Fruit fly (Drosophila melanogaster): ENCODE data around the gene Ptp61F.
A peak's percentile ranks its signal among the peaks of the same experiment; 100 is the strongest.

Ptp61F gene

DNA sequence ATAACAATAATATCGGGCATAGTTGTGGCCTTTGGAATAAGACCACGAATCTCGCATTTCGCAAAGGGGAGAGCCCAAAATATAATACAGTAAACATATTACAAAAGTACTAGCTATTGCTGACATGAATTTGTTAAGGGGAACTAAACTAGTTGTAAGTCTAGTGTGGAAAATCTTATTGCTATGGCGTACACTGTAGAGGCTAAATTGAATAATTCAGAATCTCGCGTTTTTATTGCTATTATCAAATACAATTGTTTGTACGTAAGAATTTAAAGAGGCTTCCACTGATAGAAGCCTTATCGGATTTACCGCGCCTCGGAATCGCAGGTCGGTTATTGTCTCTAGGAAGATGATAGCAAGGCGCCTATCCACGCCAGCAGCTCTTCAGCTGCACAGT, 169.7 kb downstream of the Ptp61F start:
- peak; percentile 28 for TF ChIP-seq CG34376 (GFP tag; optimal IDR thresholded peaks at IDR 0.05)
- peak in 1 of 2 experiments; percentile 2 for TF ChIP-seq Pdp1 (GFP tag; optimal IDR thresholded peaks at IDR 0.05)
- peak; percentile 13 for TF ChIP-seq CG2120 (GFP tag; optimal IDR thresholded peaks at IDR 0.05)
- TF ChIP-seq exex (tag; optimal IDR thresholded peaks at IDR 0.05) = peak; percentile 53
- no peak for TF ChIP-seq scrt (GFP tag; optimal IDR thresholded peaks at IDR 0.05)
- TF ChIP-seq sug (tag; optimal IDR thresholded peaks at IDR 0.05) = peak; percentile 9

DNA sequence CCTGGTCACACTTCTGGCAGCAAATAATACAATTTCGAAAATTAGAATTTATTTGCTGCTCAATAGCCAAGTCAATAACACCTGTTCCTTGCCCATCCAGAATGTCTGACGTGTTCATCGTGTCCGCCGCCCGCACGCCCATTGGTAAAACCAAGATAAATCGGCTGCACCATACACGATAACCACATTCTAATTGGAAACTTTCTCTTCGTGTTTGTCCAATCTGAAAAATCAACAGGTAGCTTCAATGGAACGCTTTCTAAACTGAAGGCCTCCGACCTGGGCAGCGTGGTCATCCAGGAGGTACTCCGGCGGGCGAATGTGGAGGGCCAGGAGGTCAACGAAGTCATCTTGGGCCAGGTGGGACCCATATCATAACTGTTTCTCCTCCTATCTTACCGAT, 172.1 kb downstream of the Ptp61F start:
- TF ChIP-seq org-1 (GFP tag; optimal IDR thresholded peaks at IDR 0.05) (no peak), ci (GFP tag; IDR thresholded peaks at IDR 0.05) (no peak), CG11696 (GFP tag; IDR thresholded peaks at IDR 0.05) (no peak), dysf (GFP tag; IDR thresholded peaks at IDR 0.05) (no peak), CG8924 (tag; optimal IDR thresholded peaks at IDR 0.05) (no peak), Max (GFP tag; optimal IDR thresholded peaks at IDR 0.05) (no peak), bbx (GFP tag; IDR thresholded peaks at IDR 0.05; ENCODE audit: partially characterized antibody) (peak; percentile 17; the same call in 1 of the 2 replicates), CG4617 (GFP tag; optimal IDR thresholded peaks at IDR 0.05; ENCODE audit: borderline replicate concordance) (peak; percentile 7), kah (GFP tag; optimal IDR thresholded peaks at IDR 0.05) (peak; percentile 97), insv (GFP tag; optimal IDR thresholded peaks at IDR 0.05) (peak; percentile 52 to 95), hth (optimal IDR thresholded peaks at IDR 0.05) (no peak), btn (GFP tag; optimal IDR thresholded peaks at IDR 0.05) (no peak), CG9215 (GFP tag; IDR thresholded peaks at IDR 0.05) (no peak), sisA (GFP tag; IDR thresholded peaks at IDR 0.05) (no peak), YL-1 (GFP tag; optimal IDR thresholded peaks at IDR 0.05) (peak; percentile 67), scrt (GFP tag; optimal IDR thresholded peaks at IDR 0.05) (peak; percentile 65), Elba2 (GFP tag; optimal IDR thresholded peaks at IDR 0.05) (peak; percentile 93)

- TF ChIP-seq CG17361 (GFP tag; IDR thresholded peaks at IDR 0.05) (peak; percentile 57; the same call in 2 of the 3 replicates), CG34224 (GFP tag; IDR thresholded peaks at IDR 0.05; ENCODE audit: partially characterized antibody) (no peak), dpn (GFP tag; optimal IDR thresholded peaks at IDR 0.05) (peak in 1 of 2 experiments; percentile 11), HmgZ (tag; optimal IDR thresholded peaks at IDR 0.05) (peak; percentile 17), CG10462 (GFP tag; optimal IDR thresholded peaks at IDR 0.05) (no peak), CG33213 (GFP tag; optimal IDR thresholded peaks at IDR 0.05) (peak; percentile 7), klu (GFP tag; IDR thresholded peaks at IDR 0.05) (no peak), CoRest (tag; optimal IDR thresholded peaks at IDR 0.05) (peak; percentile 65), CG31441 (GFP tag; IDR thresholded peaks at IDR 0.05) (no peak), kay (GFP tag; optimal IDR thresholded peaks at IDR 0.05) (no peak), dmrt11E (tag; optimal IDR thresholded peaks at IDR 0.05) (peak; percentile 15), Xrp1 (GFP tag; IDR thresholded peaks at IDR 0.05) (no peak), hkb (optimal IDR thresholded peaks at IDR 0.05) (peak; percentile 93), hkb (GFP tag; IDR thresholded peaks at IDR 0.05) (no peak), CG17912 (GFP tag; optimal IDR thresholded peaks at IDR 0.05) (no peak), ftz-f1 (GFP tag; optimal IDR thresholded peaks at IDR 0.05) (peak; percentile 21), Fer3 (tag; optimal IDR thresholded peaks at IDR 0.05) (no peak), Ada2b (GFP tag; IDR thresholded peaks at IDR 0.05) (no peak), Hmr (GFP tag; optimal IDR thresholded peaks at IDR 0.05) (no peak), da (GFP tag; optimal IDR thresholded peaks at IDR 0.05) (no peak), ato (GFP tag; IDR thresholded peaks at IDR 0.05; ENCODE audit: partially characterized antibody) (no peak), CG43689 (GFP tag; IDR thresholded peaks at IDR 0.05) (no peak), Atf3 (GFP tag; optimal IDR thresholded peaks at IDR 0.05) (no peak), Six4 (GFP tag; optimal IDR thresholded peaks at IDR 0.05) (no peak), CG1603 (tag; optimal IDR thresholded peaks at IDR 0.05) (peak; percentile 40), pzg (GFP tag; optimal IDR thresholded peaks at IDR 0.05) (peak; percentile 85), CG5245 (GFP tag; optimal IDR thresholded peaks at IDR 0.05) (no peak)
These were observed 172.7 kb downstream of the Ptp61F start, which contains the start of the genes Rac1 and Acat2 for dm6 chr3L:1302234-1302949. TSS of gene Rac1 (minus strand) at chr3L:1302683. TSS of gene Acat2 (plus strand) at chr3L:1302944.

All from whole organism, embryonic.